Worm (Caenorhabditis elegans): Measurements from ENCODE around the gene C15H7.3.
A peak's percentile ranks its signal among the peaks of the same experiment; 100 is the strongest.
"Not testable (repeated sequence)": the region's sequence is repeated elsewhere in the genome, so short reads cannot be mapped to it uniquely, and the experiment has no call there.

The C15H7.3 gene

ce11 chrIII:9682729-9683128 lies 31.0 kb upstream of the C15H7.3 start, which contains the start of gene C07A9.5:
Gene C07A9.5 (minus strand): TSS chrIII:9682829.
- TF ChIP-seq zag-1 (tag; optimal IDR thresholded peaks at IDR 0.05); ama-1 (optimal IDR thresholded peaks at IDR 0.05); sem-4 (tag; optimal IDR thresholded peaks at IDR 0.05): not testable (repeated sequence)

- TF ChIP-seq nhr-25, F13H6.1, C34F6.9 (tag; optimal IDR thresholded peaks at IDR 0.05): not testable (repeated sequence)
These were observed 29.4 kb upstream of the C15H7.3 start, which contains the start of gene C07A9.13 for ce11 chrIII:9681206-9681605. Gene C07A9.13 (minus strand): TSS chrIII:9681306.

- no peak for TF ChIP-seq aly-2 (tag; optimal IDR thresholded peaks at IDR 0.05)
- no peak for TF ChIP-seq ztf-11 (tag; optimal IDR thresholded peaks at IDR 0.05)
- no peak for TF ChIP-seq lin-11 (tag; optimal IDR thresholded peaks at IDR 0.05)
- no peak for TF ChIP-seq skn-1 (tag; optimal IDR thresholded peaks at IDR 0.05)
These were observed 27.0 kb upstream of the C15H7.3 start, which contains the start of gene ugt-60 for ce11 chrIII:9678819-9679218. Gene ugt-60 (minus strand): TSS chrIII:9679051.

ce11 chrIII:9669546-9669945 lies 17.8 kb upstream of the C15H7.3 start:
- TF ChIP-seq aly-2 (tag; optimal IDR thresholded peaks at IDR 0.05) (no peak), nhr-12 (tag; optimal IDR thresholded peaks at IDR 0.05) (no peak), unc-55 (GFP tag; optimal IDR thresholded peaks at IDR 0.05) (no peak), ama-1 (optimal IDR thresholded peaks at IDR 0.05) (no peak), sma-3 (GFP tag; optimal IDR thresholded peaks at IDR 0.05) (no peak), sma-9 (GFP tag; optimal IDR thresholded peaks at IDR 0.05) (no peak), sma-9 (tag; optimal IDR thresholded peaks at IDR 0.05) (no peak), nhr-23 (tag; optimal IDR thresholded peaks at IDR 0.05) (no peak), mdl-1 (tag; optimal IDR thresholded peaks at IDR 0.05) (no peak), nhr-21 (tag; optimal IDR thresholded peaks at IDR 0.05) (no peak), ztf-11 (tag; optimal IDR thresholded peaks at IDR 0.05) (no peak), skn-1 (tag; optimal IDR thresholded peaks at IDR 0.05) (no peak), blmp-1 (tag; optimal IDR thresholded peaks at IDR 0.05; ENCODE audit: insufficient read depth) (no peak)

- no peak for TF ChIP-seq peb-1 (tag; optimal IDR thresholded peaks at IDR 0.05)
- no peak for TF ChIP-seq nhr-11 (tag; optimal IDR thresholded peaks at IDR 0.05)
- no peak for TF ChIP-seq ztf-11 (tag; optimal IDR thresholded peaks at IDR 0.05)
- TF ChIP-seq ZK546.5 (tag; optimal IDR thresholded peaks at IDR 0.05), result peak; percentile 9
- no peak for TF ChIP-seq nhr-23 (tag; optimal IDR thresholded peaks at IDR 0.05)
- TF ChIP-seq zag-1 (tag; optimal IDR thresholded peaks at IDR 0.05), result peak; percentile 88
- TF ChIP-seq elt-1 (tag; optimal IDR thresholded peaks at IDR 0.05), result no peak
- peak; percentile 51 for TF ChIP-seq sma-3 (GFP tag; optimal IDR thresholded peaks at IDR 0.05)
- peak; percentile 54 for TF ChIP-seq unc-55 (GFP tag; optimal IDR thresholded peaks at IDR 0.05)
- TF ChIP-seq mdl-1 (tag; optimal IDR thresholded peaks at IDR 0.05), result peak; percentile 33 to 55
- TF ChIP-seq unc-39 (tag; optimal IDR thresholded peaks at IDR 0.05), result no peak
- TF ChIP-seq nhr-6 (tag; optimal IDR thresholded peaks at IDR 0.05), result no peak
- TF ChIP-seq nhr-237 (tag; optimal IDR thresholded peaks at IDR 0.05), result peak; percentile 10
- no peak for TF ChIP-seq nhr-10 (tag; optimal IDR thresholded peaks at IDR 0.05)
- TF ChIP-seq ztf-1 (GFP tag; conservative IDR thresholded peaks at IDR 0.05), result no peak
- no peak for TF ChIP-seq ama-1 (optimal IDR thresholded peaks at IDR 0.05)
- TF ChIP-seq fos-1 (tag; optimal IDR thresholded peaks at IDR 0.05), result peak; percentile 60
- no peak for TF ChIP-seq ztf-4 (tag; optimal IDR thresholded peaks at IDR 0.05)
- peak; percentile 75 for TF ChIP-seq sma-9 (GFP tag; optimal IDR thresholded peaks at IDR 0.05)
- TF ChIP-seq sma-9 (tag; optimal IDR thresholded peaks at IDR 0.05), result no peak
- no peak for TF ChIP-seq lin-39 (tag; optimal IDR thresholded peaks at IDR 0.05)
- TF ChIP-seq gmeb-1 (tag; optimal IDR thresholded peaks at IDR 0.05), result peak; percentile 41
- TF ChIP-seq nhr-25 (tag; optimal IDR thresholded peaks at IDR 0.05), result peak; percentile 61
- TF ChIP-seq unc-62 (GFP tag; optimal IDR thresholded peaks at IDR 0.05), result no peak
- TF ChIP-seq elt-3 (tag; optimal IDR thresholded peaks at IDR 0.05), result no peak
- TF ChIP-seq lsy-2 (tag; optimal IDR thresholded peaks at IDR 0.05), result peak; percentile 26 to 54
- TF ChIP-seq blmp-1 (tag; optimal IDR thresholded peaks at IDR 0.05; ENCODE audit: insufficient read depth), result peak; percentile 68
- TF ChIP-seq nhr-21 (tag; optimal IDR thresholded peaks at IDR 0.05), result peak; percentile 73
- peak; percentile 80 for TF ChIP-seq nhr-129 (tag; optimal IDR thresholded peaks at IDR 0.05)
- TF ChIP-seq aly-2 (tag; optimal IDR thresholded peaks at IDR 0.05), result no peak
- TF ChIP-seq R02D3.7 (tag; optimal IDR thresholded peaks at IDR 0.05), result no peak
- peak; percentile 69 for TF ChIP-seq C34F6.9 (tag; optimal IDR thresholded peaks at IDR 0.05)
- peak; percentile 79 for TF ChIP-seq egl-27 (tag; optimal IDR thresholded peaks at IDR 0.05)
- no peak for TF ChIP-seq nhr-12 (tag; optimal IDR thresholded peaks at IDR 0.05)
- TF ChIP-seq crh-2 (tag; optimal IDR thresholded peaks at IDR 0.05), result peak; percentile 51
- no peak for TF ChIP-seq alr-1 (tag; optimal IDR thresholded peaks at IDR 0.05)
- no peak for TF ChIP-seq dmd-4 (tag; optimal IDR thresholded peaks at IDR 0.05)
- peak; percentile 36 for TF ChIP-seq mab-5 (tag; optimal IDR thresholded peaks at IDR 0.05)
- TF ChIP-seq sem-4 (tag; optimal IDR thresholded peaks at IDR 0.05), result peak; percentile 13
These were observed 16.0 kb upstream of the C15H7.3 start, which contains the start of gene C07A9.9 for ce11 chrIII:9667591-9668265. Gene C07A9.9 (minus strand): TSS chrIII:9667641.

Data from whole organism, L2 larva.